Worm (Caenorhabditis elegans) whole organism, L2 larva: Measurements from ENCODE around the gene ptr-19.

Source experiments
- C34F6.9 ChIP-seq: fragments of 150-350 bp; optimal IDR thresholded peaks from 2 replicates; lab custom pipeline; 2014; ENCODE audit warnings: missing biosample characterization, missing genetic modification characterization
- F13H6.1 ChIP-seq: sonication (generic microtip); optimal IDR thresholded peaks from 2 replicates; lab custom pipeline; 2016; ENCODE audit warnings: missing genetic modification characterization, missing compliant biosample characterization
- R02D3.7 ChIP-seq: fragments of 150-350 bp; optimal IDR thresholded peaks from 2 replicates; lab custom pipeline; 2014; ENCODE audit warnings: missing biosample characterization, missing genetic modification characterization
- Y55F3AM.14 ChIP-seq: fragments of 200-800 bp; sonication (Bioruptor generic); optimal IDR thresholded peaks from 2 replicates; lab custom pipeline; 2018; ENCODE audit warnings: mild to moderate bottlenecking, missing genetic modification characterization, missing compliant biosample characterization
- ZK546.5 ChIP-seq: sonication (generic microtip); optimal IDR thresholded peaks from 2 replicates; lab custom pipeline; 2017; ENCODE audit warnings: missing biosample characterization, missing genetic modification characterization
- alr-1 ChIP-seq: fragments of 150-350 bp; optimal IDR thresholded peaks from 2 replicates; lab custom pipeline; 2014; ENCODE audit warnings: missing biosample characterization, missing genetic modification characterization
- aly-2 ChIP-seq: fragments of 150-350 bp; optimal IDR thresholded peaks from 2 replicates; lab custom pipeline; 2014; ENCODE audit warnings: missing biosample characterization, missing genetic modification characterization
- ama-1 ChIP-seq: fragments of 150-350 bp; optimal IDR thresholded peaks from 2 replicates; lab custom pipeline; 2018; ENCODE audit warnings: inconsistent platforms
- blmp-1 ChIP-seq: sonication (generic microtip); optimal IDR thresholded peaks from 2 replicates; lab custom pipeline; 2017; ENCODE audit warnings: missing genetic modification characterization, mild to moderate bottlenecking, missing compliant biosample characterization, antibody characterized with exemption, moderate library complexity; ENCODE audit not compliant: insufficient read depth
- ceh-16 ChIP-seq: fragments of 150-350 bp; optimal IDR thresholded peaks from 2 replicates; lab custom pipeline; 2014; ENCODE audit warnings: missing biosample characterization, missing genetic modification characterization
- ceh-82 ChIP-seq: fragments of 150-350 bp; optimal IDR thresholded peaks from 2 replicates; lab custom pipeline; 2014; ENCODE audit warnings: missing biosample characterization, missing genetic modification characterization
- crh-2 ChIP-seq: sonication (generic microtip); optimal IDR thresholded peaks from 2 replicates; lab custom pipeline; 2017; ENCODE audit warnings: missing biosample characterization, missing genetic modification characterization
- egl-27 ChIP-seq: sonication (generic microtip); optimal IDR thresholded peaks from 3 replicates; lab custom pipeline; 2017; ENCODE audit warnings: missing biosample characterization, missing genetic modification reagents, missing genetic modification characterization
- elt-1 ChIP-seq: fragments of 150-350 bp; optimal IDR thresholded peaks from 2 replicates; lab custom pipeline; 2014; ENCODE audit warnings: missing biosample characterization, missing genetic modification characterization
- elt-3 ChIP-seq: sonication (generic microtip); optimal IDR thresholded peaks from 2 replicates; lab custom pipeline; 2017; ENCODE audit warnings: missing biosample characterization, missing genetic modification characterization
- gmeb-1 ChIP-seq: fragments of 150-350 bp; optimal IDR thresholded peaks from 2 replicates; lab custom pipeline; 2014; ENCODE audit warnings: missing biosample characterization, missing genetic modification characterization
- lin-11 ChIP-seq: fragments of 150-350 bp; sonication (generic microtip); optimal IDR thresholded peaks from 2 replicates; lab custom pipeline; 2014; ENCODE audit warnings: missing biosample characterization, missing genetic modification characterization, inconsistent platforms, mixed read lengths
- lin-13 ChIP-seq: fragments of 150-350 bp; optimal IDR thresholded peaks from 2 replicates; lab custom pipeline; 2014; ENCODE audit warnings: missing biosample characterization, missing genetic modification reagents, missing genetic modification characterization
- lin-39 ChIP-seq: fragments of 150-350 bp; optimal IDR thresholded peaks from 2 replicates; lab custom pipeline; 2014; ENCODE audit warnings: missing biosample characterization, missing genetic modification reagents, missing genetic modification characterization
- lsy-2 ChIP-seq, 2 experiments: fragments of 150-350 bp in 1 of 2; sonication (generic microtip) in 1 of 2; optimal IDR thresholded peaks; 2 replicates each; lab custom pipeline; 2014 to 2017; ENCODE audit warnings: missing biosample characterization in 2 of 2, missing genetic modification characterization in 2 of 2
- mab-5 ChIP-seq: fragments of 150-350 bp; optimal IDR thresholded peaks from 2 replicates; lab custom pipeline; 2014; ENCODE audit warnings: missing biosample characterization, missing genetic modification characterization
- mbf-1 ChIP-seq: sonication (generic microtip); optimal IDR thresholded peaks from 2 replicates; lab custom pipeline; 2017; ENCODE audit warnings: missing biosample characterization, missing genetic modification characterization
- mdl-1 ChIP-seq, 2 experiments: fragments of 150-350 bp in 1 of 2; sonication (generic microtip) in 1 of 2; optimal IDR thresholded peaks; 2 replicates each; lab custom pipeline; 2017; ENCODE audit warnings: missing biosample characterization in 2 of 2, missing genetic modification characterization in 2 of 2
- nhr-10 ChIP-seq: sonication (generic microtip); optimal IDR thresholded peaks from 2 replicates; lab custom pipeline; 2017; ENCODE audit warnings: missing biosample characterization, missing genetic modification characterization
- nhr-11 ChIP-seq: fragments of 150-350 bp; optimal IDR thresholded peaks from 2 replicates; lab custom pipeline; 2014; ENCODE audit warnings: missing biosample characterization, missing genetic modification characterization
- nhr-12 ChIP-seq: fragments of 150-350 bp; optimal IDR thresholded peaks from 2 replicates; lab custom pipeline; 2014; ENCODE audit warnings: missing biosample characterization, missing genetic modification characterization
- nhr-129 ChIP-seq: fragments of 150-350 bp; optimal IDR thresholded peaks from 2 replicates; lab custom pipeline; 2014; ENCODE audit warnings: missing biosample characterization, missing genetic modification characterization
- nhr-23 ChIP-seq: fragments of 150-350 bp; optimal IDR thresholded peaks from 2 replicates; lab custom pipeline; 2014; ENCODE audit warnings: missing biosample characterization, missing genetic modification reagents, missing genetic modification characterization
- nhr-237 ChIP-seq: fragments of 150-350 bp; optimal IDR thresholded peaks from 2 replicates; lab custom pipeline; 2014; ENCODE audit warnings: missing biosample characterization, missing genetic modification characterization
- nhr-6 ChIP-seq: fragments of 150-350 bp; optimal IDR thresholded peaks from 2 replicates; lab custom pipeline; 2014; ENCODE audit warnings: missing biosample characterization, missing genetic modification characterization
- nhr-77 ChIP-seq: fragments of 150-350 bp; optimal IDR thresholded peaks from 2 replicates; lab custom pipeline; 2014; ENCODE audit warnings: missing biosample characterization, missing genetic modification characterization
- peb-1 ChIP-seq: fragments of 150-350 bp; optimal IDR thresholded peaks from 2 replicates; lab custom pipeline; 2014; ENCODE audit warnings: missing biosample characterization, missing genetic modification characterization
- sem-4 ChIP-seq: fragments of 150-350 bp; optimal IDR thresholded peaks from 2 replicates; lab custom pipeline; 2014; ENCODE audit warnings: missing biosample characterization, missing genetic modification reagents, missing genetic modification characterization
- skn-1 ChIP-seq: sonication (generic microtip); optimal IDR thresholded peaks from 2 replicates; lab custom pipeline; 2017; ENCODE audit warnings: missing biosample characterization, missing genetic modification characterization
- sma-3 ChIP-seq: sonication (generic microtip); optimal IDR thresholded peaks from 2 replicates; lab custom pipeline; 2016; ENCODE audit warnings: missing genetic modification reagents, missing genetic modification characterization, missing compliant biosample characterization
- sma-9 ChIP-seq, 2 experiments: fragments of 150-350 bp in 1 of 2; sonication (generic microtip) in 1 of 2; optimal IDR thresholded peaks; 2 replicates each; lab custom pipeline; 2014 to 2016; ENCODE audit warnings: missing genetic modification characterization in 2 of 2, mild to moderate bottlenecking in 1 of 2, missing biosample characterization in 1 of 2, missing compliant biosample characterization in 1 of 2, missing genetic modification reagents in 1 of 2, moderate library complexity in 1 of 2
- snpc-4 ChIP-seq: fragments of 150-350 bp; optimal IDR thresholded peaks from 2 replicates; lab custom pipeline; 2014; ENCODE audit warnings: missing biosample characterization, missing genetic modification characterization
- unc-39 ChIP-seq: fragments of 150-350 bp; optimal IDR thresholded peaks from 2 replicates; lab custom pipeline; 2014; ENCODE audit warnings: missing biosample characterization, missing genetic modification characterization
- unc-55 ChIP-seq: fragments of 150-350 bp; sonication (generic microtip); optimal IDR thresholded peaks from 3 replicates; lab custom pipeline; 2014; ENCODE audit warnings: missing biosample characterization, missing genetic modification reagents, missing genetic modification characterization
- unc-62 ChIP-seq: fragments of 150-350 bp; optimal IDR thresholded peaks from 2 replicates; lab custom pipeline; 2014; ENCODE audit warnings: missing biosample characterization, missing genetic modification reagents, missing genetic modification characterization
- zag-1 ChIP-seq: fragments of 150-350 bp; optimal IDR thresholded peaks from 2 replicates; lab custom pipeline; 2014; ENCODE audit warnings: missing biosample characterization, missing genetic modification characterization
- ztf-11 ChIP-seq: sonication (generic microtip); optimal IDR thresholded peaks from 2 replicates; lab custom pipeline; 2017; ENCODE audit warnings: missing biosample characterization, missing genetic modification characterization
- ztf-4 ChIP-seq: fragments of 150-350 bp; optimal IDR thresholded peaks from 2 replicates; lab custom pipeline; 2014; ENCODE audit warnings: missing biosample characterization, missing genetic modification characterization

The ptr-19 gene

DNA sequence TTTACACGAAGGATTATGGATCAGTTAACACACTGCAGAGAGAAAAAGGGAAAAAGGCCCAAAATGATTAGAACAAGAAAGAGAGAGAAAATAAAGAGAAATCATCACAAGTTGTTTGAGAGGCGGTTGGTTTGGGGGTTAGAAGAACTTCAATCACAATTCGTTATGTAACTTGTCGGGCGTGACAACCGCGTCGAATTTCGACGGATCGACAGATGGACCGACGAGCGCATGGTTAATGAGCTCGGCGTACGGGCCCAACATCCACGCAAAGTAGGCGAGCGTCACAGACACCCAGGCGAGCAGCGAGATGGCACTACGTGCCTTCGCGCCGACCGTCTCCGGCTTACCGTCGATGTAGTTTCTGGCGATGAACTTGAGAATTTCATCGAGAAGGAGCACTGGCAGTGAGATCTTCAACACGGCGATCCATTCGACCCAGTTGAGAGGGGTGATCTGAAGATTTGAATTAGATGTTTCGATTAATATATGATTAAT is 31.2 kb downstream of the ptr-19 start:
- TF ChIP-seq sem-4 (no peak), blmp-1 (tag; lab: Kevin White, UChicago) (no peak), lin-39 (tag; lab: Kevin White, UChicago) (no peak), Y55F3AM.14 (no peak), crh-2 (tag; lab: Kevin White, UChicago) (no peak), ceh-82 (no peak), elt-3 (tag; lab: Kevin White, UChicago) (no peak), ZK546.5 (tag; lab: Kevin White, UChicago) (no peak), unc-55 (GFP tag; lab: Kevin White, UChicago) (no peak), unc-39 (tag; lab: Kevin White, UChicago) (no peak), nhr-129 (no peak), lin-13 (GFP tag; lab: Kevin White, UChicago) (no peak), lin-11 (no peak), sma-9 (GFP tag; optimal IDR thresholded peaks at IDR 0.05; lab: Kevin White, UChicago) (no peak), sma-9 (tag; optimal IDR thresholded peaks at IDR 0.05; lab: Kevin White, UChicago) (no peak), aly-2 (tag; lab: Kevin White, UChicago) (no peak), nhr-23 (tag; lab: Kevin White, UChicago) (no peak), nhr-6 (no peak), mbf-1 (no peak), mdl-1 (tag; optimal IDR thresholded peaks at IDR 0.05; lab: Kevin White, UChicago) (no peak), zag-1 (no peak)

- TF ChIP-seq snpc-4 (tag; lab: Kevin White, UChicago) (no peak), skn-1 (no peak), peb-1 (tag; lab: Kevin White, UChicago) (no peak), nhr-77 (tag; lab: Kevin White, UChicago) (no peak), mab-5 (no peak), ceh-82 (no peak), mdl-1 (tag; optimal IDR thresholded peaks at IDR 0.05; lab: Kevin White, UChicago) (no peak), egl-27 (no peak), lin-13 (GFP tag; lab: Kevin White, UChicago) (no peak), alr-1 (tag; lab: Kevin White, UChicago) (no peak), unc-62 (no peak), lin-11 (no peak), elt-1 (tag; lab: Kevin White, UChicago) (no peak), lsy-2 (tag; optimal IDR thresholded peaks at IDR 0.05; lab: Kevin White, UChicago) (no peak), zag-1 (no peak), blmp-1 (tag; lab: Kevin White, UChicago) (no peak), nhr-6 (no peak)
- TF ChIP-seq, all 48 proteins: peak for 0
Observed at ce11 chrIII:10813886-10814285, 32.2 kb downstream of the ptr-19 start.

- TF ChIP-seq sma-3 (no peak), nhr-237 (tag; lab: Kevin White, UChicago) (no peak), ztf-11 (tag; lab: Kevin White, UChicago) (no peak), nhr-77 (tag; lab: Kevin White, UChicago) (no peak), nhr-10 (no peak), ceh-82 (no peak), aly-2 (tag; lab: Kevin White, UChicago) (no peak), ceh-16 (no peak), lin-11 (no peak), unc-55 (GFP tag; lab: Kevin White, UChicago) (no peak), crh-2 (tag; lab: Kevin White, UChicago) (no peak), zag-1 (no peak)
Observed at ce11 chrIII:10815199-10815598, 33.5 kb downstream of the ptr-19 start.

DNA sequence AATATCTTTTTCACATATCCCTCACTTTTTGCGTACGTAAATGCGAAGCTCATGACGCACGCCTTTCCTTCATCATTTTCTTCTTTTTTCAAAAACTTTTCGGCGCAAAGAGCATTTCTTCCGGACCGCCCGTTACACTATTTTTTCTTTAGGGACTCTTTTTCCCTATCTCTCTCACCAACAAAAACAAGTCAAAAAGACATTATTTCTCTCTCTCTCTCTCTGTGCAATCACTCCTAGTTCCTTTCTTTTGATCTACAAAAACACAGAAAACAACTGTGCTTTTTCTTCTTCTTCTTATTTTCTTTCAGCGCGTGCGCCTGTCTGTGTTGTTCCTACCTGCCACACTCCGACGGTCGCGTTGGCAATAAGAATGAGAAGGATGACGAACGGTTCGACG is 34.4 kb downstream of the ptr-19 start:
- TF ChIP-seq ama-1 (lab: Kevin White, UChicago) (no peak), ztf-11 (tag; lab: Kevin White, UChicago) (no peak), unc-55 (GFP tag; lab: Kevin White, UChicago) (no peak), peb-1 (tag; lab: Kevin White, UChicago) (no peak), sma-3 (no peak), unc-62 (no peak), alr-1 (tag; lab: Kevin White, UChicago) (no peak), nhr-10 (no peak), nhr-23 (tag; lab: Kevin White, UChicago) (no peak), gmeb-1 (tag; lab: Kevin White, UChicago) (no peak), F13H6.1 (tag; lab: Kevin White, UChicago) (peak; percentile 46), sem-4 (no peak), nhr-237 (tag; lab: Kevin White, UChicago) (no peak), nhr-6 (no peak), zag-1 (no peak), mab-5 (no peak), snpc-4 (tag; lab: Kevin White, UChicago) (no peak), egl-27 (no peak), nhr-12 (no peak), sma-9 (GFP tag; optimal IDR thresholded peaks at IDR 0.05; lab: Kevin White, UChicago) (peak; percentile 47), sma-9 (tag; optimal IDR thresholded peaks at IDR 0.05; lab: Kevin White, UChicago) (no peak), ztf-4 (tag; lab: Kevin White, UChicago) (no peak), crh-2 (tag; lab: Kevin White, UChicago) (no peak), elt-1 (tag; lab: Kevin White, UChicago) (no peak), nhr-11 (no peak), ZK546.5 (tag; lab: Kevin White, UChicago) (no peak), lin-11 (no peak), lsy-2 (tag; optimal IDR thresholded peaks at IDR 0.05; lab: Kevin White, UChicago) (peak in 1 of 2 experiments; percentile 40), skn-1 (no peak), Y55F3AM.14 (no peak), unc-39 (tag; lab: Kevin White, UChicago) (no peak), R02D3.7 (tag; lab: Kevin White, UChicago) (no peak), C34F6.9 (tag; lab: Kevin White, UChicago) (peak; percentile 48), blmp-1 (tag; lab: Kevin White, UChicago) (no peak), mdl-1 (tag; optimal IDR thresholded peaks at IDR 0.05; lab: Kevin White, UChicago) (no peak)
